Fruit fly (Drosophila melanogaster) whole organism, embryonic: Measurements from ENCODE around the gene CG13377.

Source experiments
- Ada2b ChIP-seq: fragments of 200-800 bp; sonication (Bioruptor generic); IDR thresholded peaks from 2 replicates; pipeline ENCODE4 v1.3.6; 2022; ENCODE audit warnings: missing biosample characterization, missing genetic modification characterization
- B-H2 ChIP-seq: fragments of 200-800 bp; sonication (Bioruptor generic); optimal IDR thresholded peaks from 2 replicates; lab custom pipeline; 2018; ENCODE audit warnings: missing biosample characterization, mild to moderate bottlenecking, missing genetic modification characterization
- Blimp-1 ChIP-seq: fragments of 200-800 bp; sonication (Bioruptor generic); optimal IDR thresholded peaks from 3 replicates; lab custom pipeline; 2018; ENCODE audit warnings: missing biosample characterization, missing genetic modification characterization, mild to moderate bottlenecking, moderate library complexity, missing genetic modification reagents
- BtbVII ChIP-seq: fragments of 200-800 bp; sonication (Bioruptor generic); optimal IDR thresholded peaks from 3 replicates; lab custom pipeline; 2017; ENCODE audit warnings: missing biosample characterization, mild to moderate bottlenecking, missing genetic modification characterization
- CG10209 ChIP-seq: fragments of 200-800 bp; sonication (Bioruptor generic); optimal IDR thresholded peaks from 3 replicates; lab custom pipeline; 2017; ENCODE audit warnings: missing biosample characterization, mild to moderate bottlenecking, missing genetic modification characterization, missing genetic modification reagents
- CG11093 ChIP-seq: fragments of 200-800 bp; sonication (Bioruptor generic); IDR thresholded peaks from 3 replicates; pipeline ENCODE4 v1.3.6; 2022; ENCODE audit warnings: missing biosample characterization, missing genetic modification characterization
- CG11695 ChIP-seq: fragments of 200-800 bp; sonication (Bioruptor generic); IDR thresholded peaks from 3 replicates; pipeline ENCODE4 v1.3.6; 2022; ENCODE audit warnings: missing biosample characterization, missing genetic modification characterization
- CG11696 ChIP-seq: fragments of 200-800 bp; sonication (Bioruptor generic); IDR thresholded peaks from 2 replicates; pipeline ENCODE4 v1.3.6; 2022; ENCODE audit warnings: missing biosample characterization, missing genetic modification characterization
- CG12104 ChIP-seq: fragments of 200-800 bp; sonication (Bioruptor generic); optimal IDR thresholded peaks from 3 replicates; lab custom pipeline; 2016; ENCODE audit warnings: missing biosample characterization, missing genetic modification characterization
- CG12236 ChIP-seq: fragments of 200-800 bp; sonication (Bioruptor generic); optimal IDR thresholded peaks from 2 replicates; lab custom pipeline; 2016; ENCODE audit warnings: missing biosample characterization, missing genetic modification characterization
- CG1233 ChIP-seq: fragments of 200-800 bp; sonication (Bioruptor generic); optimal IDR thresholded peaks from 4 replicates; lab custom pipeline; 2018; ENCODE audit warnings: missing biosample characterization, mild to moderate bottlenecking, missing genetic modification characterization
- CG13287 ChIP-seq: fragments of 200-800 bp; sonication (Bioruptor generic); IDR thresholded peaks from 2 replicates; pipeline ENCODE4 v1.3.6; 2022; ENCODE audit warnings: missing biosample characterization, missing genetic modification characterization; ENCODE audit not compliant: partially characterized antibody
- CG14014 ChIP-seq: fragments of 200-800 bp; sonication (Bioruptor generic); IDR thresholded peaks from 2 replicates; pipeline ENCODE4 v1.3.6; 2022; ENCODE audit warnings: missing biosample characterization, missing genetic modification characterization
- CG14441 ChIP-seq: fragments of 200-800 bp; sonication (Bioruptor generic); IDR thresholded peaks from 2 replicates; pipeline ENCODE4 v1.3.6; 2022; ENCODE audit warnings: missing biosample characterization, missing genetic modification characterization
- CG15601 ChIP-seq: fragments of 200-800 bp; sonication (Bioruptor generic); optimal IDR thresholded peaks from 3 replicates; lab custom pipeline; 2019; ENCODE audit warnings: missing biosample characterization, mild to moderate bottlenecking, missing genetic modification characterization, moderate library complexity
- CG17359 ChIP-seq: fragments of 200-800 bp; sonication (Bioruptor generic); optimal IDR thresholded peaks from 3 replicates; lab custom pipeline; 2018; ENCODE audit warnings: missing biosample characterization, mild to moderate bottlenecking, missing genetic modification characterization, moderate library complexity
- CG18619 ChIP-seq: fragments of 200-800 bp; sonication (Bioruptor generic); optimal IDR thresholded peaks from 3 replicates; lab custom pipeline; 2017; ENCODE audit warnings: missing biosample characterization, mild to moderate bottlenecking, missing genetic modification characterization
- CG2120 ChIP-seq: fragments of 200-800 bp; sonication (Bioruptor generic); optimal IDR thresholded peaks from 3 replicates; lab custom pipeline; 2016; ENCODE audit warnings: missing biosample characterization, missing genetic modification characterization
- CG30020 ChIP-seq: fragments of 200-800 bp; optimal IDR thresholded peaks from 2 replicates; lab custom pipeline; 2019; ENCODE audit warnings: missing biosample characterization, mild to moderate bottlenecking, missing genetic modification characterization, moderate library complexity
- CG32532 ChIP-seq: fragments of 200-800 bp; sonication (Bioruptor generic); IDR thresholded peaks from 2 replicates; pipeline ENCODE4 v1.3.6; 2022; ENCODE audit warnings: missing biosample characterization, missing genetic modification characterization
- CG4404 ChIP-seq: fragments of 200-800 bp; sonication (Bioruptor generic); IDR thresholded peaks from 2 replicates; pipeline ENCODE4 v1.3.6; 2022; ENCODE audit warnings: missing biosample characterization, missing genetic modification characterization
- CG4730 ChIP-seq: fragments of 200-800 bp; sonication (Bioruptor generic); IDR thresholded peaks from 2 replicates; pipeline ENCODE4 v1.3.6; 2022; ENCODE audit warnings: missing biosample characterization, missing genetic modification characterization
- CG6254 ChIP-seq: fragments of 200-800 bp; sonication (Bioruptor generic); optimal IDR thresholded peaks from 3 replicates; lab custom pipeline; 2017; ENCODE audit warnings: mild to moderate bottlenecking, missing biosample characterization, missing genetic modification reagents, missing genetic modification characterization
- CG8388 ChIP-seq: fragments of 200-800 bp; sonication (Bioruptor generic); optimal IDR thresholded peaks from 2 replicates; lab custom pipeline; 2019; ENCODE audit warnings: missing biosample characterization, mild to moderate bottlenecking, missing genetic modification characterization, moderate library complexity
- CG9932 ChIP-seq: fragments of 200-800 bp; sonication (Bioruptor generic); IDR thresholded peaks from 2 replicates; pipeline ENCODE4 v1.3.6; 2022; ENCODE audit warnings: missing biosample characterization, missing genetic modification characterization
- Gug ChIP-seq: fragments of 200-800 bp; sonication (Bioruptor generic); IDR thresholded peaks from 4 replicates; pipeline ENCODE4 v1.3.6; 2022; ENCODE audit warnings: missing biosample characterization, missing genetic modification characterization
- NFAT ChIP-seq: fragments of 200-800 bp; sonication (Bioruptor generic); IDR thresholded peaks from 2 replicates; pipeline ENCODE4 v1.3.6; 2022; ENCODE audit warnings: missing biosample characterization, missing genetic modification characterization
- NK7.1 ChIP-seq: fragments of 200-800 bp; sonication (Bioruptor generic); optimal IDR thresholded peaks from 3 replicates; lab custom pipeline; 2016; ENCODE audit warnings: missing biosample characterization, missing genetic modification characterization
- NfI ChIP-seq: fragments of 200-800 bp; sonication (Bioruptor generic); optimal IDR thresholded peaks from 3 replicates; lab custom pipeline; 2018; ENCODE audit warnings: missing biosample characterization, mild to moderate bottlenecking, missing genetic modification characterization, moderate library complexity
- Oli ChIP-seq: fragments of 200-800 bp; sonication (Bioruptor generic); optimal IDR thresholded peaks from 2 replicates; lab custom pipeline; 2018; ENCODE audit warnings: missing biosample characterization, mild to moderate bottlenecking, missing genetic modification characterization, moderate library complexity
- Ravus ChIP-seq: fragments of 200-800 bp; sonication (Bioruptor generic); IDR thresholded peaks from 2 replicates; pipeline ENCODE4 v1.3.6; 2022; ENCODE audit warnings: missing biosample characterization, missing genetic modification characterization
- Sox100B ChIP-seq: fragments of 200-800 bp; sonication (Bioruptor generic); optimal IDR thresholded peaks from 3 replicates; lab custom pipeline; 2018; ENCODE audit warnings: missing biosample characterization, mild to moderate bottlenecking, missing genetic modification characterization
- Usf ChIP-seq: fragments of 200-800 bp; sonication (Bioruptor generic); optimal IDR thresholded peaks from 2 replicates; lab custom pipeline; 2017; ENCODE audit warnings: missing genotype, missing biosample characterization, missing genetic modification characterization
- YL-1 ChIP-seq: fragments of 200-800 bp; sonication (Bioruptor generic); optimal IDR thresholded peaks from 3 replicates; lab custom pipeline; 2017; ENCODE audit warnings: missing biosample characterization, mild to moderate bottlenecking, missing genetic modification characterization
- caup ChIP-seq: fragments of 200-800 bp; sonication (Bioruptor generic); optimal IDR thresholded peaks from 3 replicates; lab custom pipeline; 2017; ENCODE audit warnings: missing biosample characterization, mild to moderate bottlenecking, missing genetic modification characterization, moderate library complexity; ENCODE audit not compliant: severe bottlenecking
- chm ChIP-seq: fragments of 200-800 bp; sonication (Bioruptor generic); IDR thresholded peaks from 2 replicates; pipeline ENCODE4 v1.3.6; 2022; ENCODE audit warnings: missing biosample characterization, missing genetic modification characterization
- en ChIP-seq: fragments of 200-800 bp; sonication (Bioruptor generic); optimal IDR thresholded peaks from 2 replicates; lab custom pipeline; 2016; ENCODE audit warnings: missing biosample characterization, missing genetic modification characterization
- exex ChIP-seq: fragments of 200-800 bp; sonication (Bioruptor generic); optimal IDR thresholded peaks from 4 replicates; lab custom pipeline; 2018; ENCODE audit warnings: missing biosample characterization, mild to moderate bottlenecking, missing genetic modification characterization, moderate library complexity
- ham ChIP-seq: fragments of 200-800 bp; sonication (Bioruptor generic); IDR thresholded peaks from 2 replicates; pipeline ENCODE4 v1.3.6; 2022; ENCODE audit warnings: missing biosample characterization, missing genetic modification characterization
- lbe ChIP-seq: fragments of 200-800 bp; sonication (Bioruptor generic); optimal IDR thresholded peaks from 2 replicates; lab custom pipeline; 2016; ENCODE audit warnings: missing biosample characterization, mild to moderate bottlenecking, missing genetic modification characterization
- pan ChIP-seq, 4 experiments: fragments of >200 bp in 3 of 4; fragments of 200-800 bp in 1 of 4; sonication (Bioruptor generic) in 1 of 4; optimal IDR thresholded peaks in 3 of 4; IDR thresholded peaks in 1 of 4; 2 replicates each; pipeline versions ENCODE4 v1.3.6 to Lab custom; 2017 to 2022; ENCODE audit warnings: missing biosample characterization in 2 of 4, missing genetic modification characterization in 2 of 4, mixed read lengths in 1 of 4
- pros ChIP-seq: fragments of 200-800 bp; sonication (Bioruptor generic); optimal IDR thresholded peaks from 3 replicates; lab custom pipeline; 2019; ENCODE audit warnings: missing biosample characterization, mild to moderate bottlenecking, missing genetic modification characterization, moderate library complexity
- rib ChIP-seq: fragments of 200-800 bp; sonication (Bioruptor generic); IDR thresholded peaks from 2 replicates; pipeline ENCODE4 v1.3.6; 2022; ENCODE audit warnings: missing biosample characterization, missing genetic modification characterization
- sd ChIP-seq: fragments of 200-800 bp; sonication (Bioruptor generic); optimal IDR thresholded peaks from 3 replicates; lab custom pipeline; 2018; ENCODE audit warnings: missing biosample characterization, mild to moderate bottlenecking, missing genetic modification characterization, moderate library complexity
- slp2 ChIP-seq: fragments of 200-800 bp; sonication (Bioruptor generic); optimal IDR thresholded peaks from 2 replicates; lab custom pipeline; 2016; ENCODE audit warnings: missing biosample characterization, missing genetic modification characterization
- tgo ChIP-seq: fragments of 200-800 bp; sonication (Bioruptor generic); IDR thresholded peaks from 3 replicates; pipeline ENCODE4 v1.3.6; 2022; ENCODE audit warnings: missing biosample characterization, missing genetic modification characterization
- tio ChIP-seq: fragments of 200-800 bp; sonication (Bioruptor generic); optimal IDR thresholded peaks from 2 replicates; lab custom pipeline; 2017; ENCODE audit warnings: missing biosample characterization, missing genetic modification characterization, inconsistent platforms
- unc-4 ChIP-seq: fragments of 200-800 bp; sonication (Bioruptor generic); IDR thresholded peaks from 2 replicates; pipeline ENCODE4 v1.3.6; 2022; ENCODE audit warnings: missing biosample characterization, missing genetic modification characterization; ENCODE audit not compliant: partially characterized antibody

The CG13377 gene

dm6 chrX:263728-264344, at the start of gene CG13377 (continued):
- TF ChIP-seq CG32532 (peak; percentile 64; the same call in 1 of the 2 replicates), Ada2b (GFP tag; lab: Robert Waterston, UW) (0 out of 2 replicates have a peak, but pooled peaks have one; percentile 29), YL-1 (no peak), CG11696 (GFP tag; lab: Robert Waterston, UW) (peak; percentile 45; the same call in 1 of the 2 replicates), ham (GFP tag; lab: Robert Waterston, UW) (no peak), CG2120 (peak; percentile 25), CG9932 (GFP tag; lab: Robert Waterston, UW) (peak; percentile 29; the same call in 1 of the 2 replicates), B-H2 (GFP tag; lab: Kevin White, UChicago) (peak; percentile 3), unc-4 (0 out of 2 replicates have a peak, but pooled peaks have one; percentile 13), CG8388 (GFP tag; lab: Kevin White, UChicago) (no peak), CG12236 (GFP tag; lab: Kevin White, UChicago) (no peak), NK7.1 (GFP tag; lab: Kevin White, UChicago) (no peak), slp2 (GFP tag; lab: Kevin White, UChicago) (no peak), CG10209 (GFP tag; lab: Kevin White, UChicago) (no peak), NfI (GFP tag; lab: Kevin White, UChicago) (no peak), caup (GFP tag; lab: Kevin White, UChicago) (peak; percentile 6), CG11093 (GFP tag; lab: Robert Waterston, UW) (no peak), NFAT (no peak), pan (optimal IDR thresholded peaks at IDR 0.05; lab: Kevin White, UChicago) (no peak), pan (GFP tag; optimal IDR thresholded peaks at IDR 0.05 in 1 of 2, IDR thresholded peaks at IDR 0.05 in 1 of 2) (peak in 1 of 2 experiments; percentile 62), exex (tag; lab: Kevin White, UChicago) (no peak), pros (GFP tag; lab: Kevin White, UChicago) (no peak), CG30020 (tag; lab: Kevin White, UChicago) (no peak), CG17359 (tag; lab: Kevin White, UChicago) (peak; percentile 42), CG13287 (GFP tag; lab: Robert Waterston, UW) (peak; percentile 14; the same call in 1 of the 2 replicates), chm (GFP tag; lab: Robert Waterston, UW) (no peak), lbe (peak; percentile 5), Blimp-1 (GFP tag; lab: Kevin White, UChicago) (no peak), Gug (0 out of 4 replicates have a peak, but pooled peaks have one; percentile 6), CG4404 (no peak), Oli (tag; lab: Kevin White, UChicago) (peak; percentile 17), CG12104 (GFP tag; lab: Kevin White, UChicago) (no peak), Usf (GFP tag; lab: Kevin White, UChicago) (no peak), rib (GFP tag; lab: Robert Waterston, UW) (no peak), CG6254 (GFP tag; lab: Kevin White, UChicago) (peak; percentile 16), CG14014 (GFP tag; lab: Robert Waterston, UW) (peak; percentile 63; the same call in 1 of the 2 replicates), sd (tag; lab: Kevin White, UChicago) (peak; percentile 46), BtbVII (GFP tag; lab: Kevin White, UChicago) (no peak), CG4730 (GFP tag; lab: Robert Waterston, UW) (0 out of 2 replicates have a peak, but pooled peaks have one; percentile 23), en (GFP tag; lab: Kevin White, UChicago) (no peak), CG11695 (0 out of 3 replicates have a peak, but pooled peaks have one; percentile 25), CG15601 (tag; lab: Kevin White, UChicago) (peak; percentile 1), CG14441 (GFP tag; lab: Robert Waterston, UW) (0 out of 2 replicates have a peak, but pooled peaks have one; percentile 39), CG1233 (no peak), Sox100B (GFP tag; lab: Kevin White, UChicago) (peak; percentile 28), CG18619 (no peak), Ravus (no peak), tgo (peak; percentile 38; the same call in 1 of the 3 replicates), tio (GFP tag; lab: Kevin White, UChicago) (no peak)
